Fruit fly (Drosophila melanogaster): ENCODE results near the gene Lar.

Lar gene

dm6 chr2L:19582185-19582584 is 4.2 kb upstream of the Lar start, which contains the start of gene Hakai (continued):
- peak; percentile 77 for TF ChIP-seq pum (GFP tag; optimal IDR thresholded peaks at IDR 0.05)
- TF ChIP-seq trh (GFP tag; optimal IDR thresholded peaks at IDR 0.05) = no peak
- TF ChIP-seq dati (GFP tag; IDR thresholded peaks at IDR 0.05) = peak; percentile 20; the same call in 1 of the 2 replicates
- peak; percentile 18 for TF ChIP-seq CG30431 (GFP tag; optimal IDR thresholded peaks at IDR 0.05)
- TF ChIP-seq D19A (tag; optimal IDR thresholded peaks at IDR 0.05) = peak; percentile 26
- no peak for TF ChIP-seq dimm (GFP tag; IDR thresholded peaks at IDR 0.05)
- TF ChIP-seq Hsf (GFP tag; optimal IDR thresholded peaks at IDR 0.05) = peak; percentile 53
- TF ChIP-seq ash1 (GFP tag; optimal IDR thresholded peaks at IDR 0.05) = no peak
- 0 out of 2 replicates have a peak, but pooled peaks have one; percentile 36 for TF ChIP-seq HLH3B (GFP tag; IDR thresholded peaks at IDR 0.05)
- TF ChIP-seq amos (GFP tag; IDR thresholded peaks at IDR 0.05; ENCODE audit: partially characterized antibody) = peak; percentile 54
- peak; percentile 82 for TF ChIP-seq E2f2 (GFP tag; IDR thresholded peaks at IDR 0.05)
- no peak for TF ChIP-seq CG5180 (GFP tag; optimal IDR thresholded peaks at IDR 0.05)
- peak; percentile 82 for TF ChIP-seq ranshi (GFP tag; IDR thresholded peaks at IDR 0.05)
- no peak for TF ChIP-seq gt (GFP tag; IDR thresholded peaks at IDR 0.05)
- no peak for TF ChIP-seq gsb (GFP tag; IDR thresholded peaks at IDR 0.05)
- peak; percentile 4 for TF ChIP-seq CG3995 (GFP tag; optimal IDR thresholded peaks at IDR 0.05)
- no peak for TF ChIP-seq D (optimal IDR thresholded peaks at IDR 0.05)
- peak; percentile 1 for TF ChIP-seq D (GFP tag; optimal IDR thresholded peaks at IDR 0.05)
- no peak for TF ChIP-seq CG17802 (tag; optimal IDR thresholded peaks at IDR 0.05)
- TF ChIP-seq Trl (optimal IDR thresholded peaks at IDR 0.05) = peak in 1 of 2 experiments; percentile 0
- peak; percentile 64 for TF ChIP-seq Trl (GFP tag; optimal IDR thresholded peaks at IDR 0.05)
- TF ChIP-seq NK7.1 (GFP tag; optimal IDR thresholded peaks at IDR 0.05) = peak; percentile 62
- TF ChIP-seq eyg (GFP tag; optimal IDR thresholded peaks at IDR 0.05) = peak; percentile 58
- 0 out of 3 replicates have a peak, but pooled peaks have one; percentile 38 for TF ChIP-seq HLH4C (GFP tag; IDR thresholded peaks at IDR 0.05; ENCODE audit: partially characterized antibody)
- TF ChIP-seq NFAT (GFP tag; IDR thresholded peaks at IDR 0.05) = peak; percentile 72
- TF ChIP-seq BEAF-32 (GFP tag; optimal IDR thresholded peaks at IDR 0.05) = peak; percentile 47
- peak; percentile 20 for TF ChIP-seq CG4820 (GFP tag; optimal IDR thresholded peaks at IDR 0.05)
- no peak for TF ChIP-seq hkb (optimal IDR thresholded peaks at IDR 0.05)
- peak; percentile 58 for TF ChIP-seq hkb (GFP tag; IDR thresholded peaks at IDR 0.05)
- TF ChIP-seq gem (tag; optimal IDR thresholded peaks at IDR 0.05) = peak; percentile 36
- TF ChIP-seq CG4282 (GFP tag; optimal IDR thresholded peaks at IDR 0.05) = no peak
- TF ChIP-seq gcm2 (GFP tag; optimal IDR thresholded peaks at IDR 0.05) = no peak
- 0 out of 3 replicates have a peak, but pooled peaks have one; percentile 20 for TF ChIP-seq Opbp (GFP tag; IDR thresholded peaks at IDR 0.05; ENCODE audit: partially characterized antibody)
- TF ChIP-seq Lhr (GFP tag; optimal IDR thresholded peaks at IDR 0.05) = peak; percentile 70
- TF ChIP-seq fd102C (GFP tag; optimal IDR thresholded peaks at IDR 0.05) = no peak
- peak; percentile 54 for TF ChIP-seq chn (GFP tag; optimal IDR thresholded peaks at IDR 0.05)
- TF ChIP-seq MTF-1 (GFP tag; optimal IDR thresholded peaks at IDR 0.05; ENCODE audit: borderline replicate concordance) = no peak
- TF ChIP-seq inv (GFP tag; IDR thresholded peaks at IDR 0.05; ENCODE audit: partially characterized antibody) = 0 out of 2 replicates have a peak, but pooled peaks have one; percentile 28
- TF ChIP-seq zen (tag; optimal IDR thresholded peaks at IDR 0.05) = no peak
- peak; percentile 50; the same call in 1 of the 2 replicates for TF ChIP-seq CG6272 (GFP tag; IDR thresholded peaks at IDR 0.05)
- peak; percentile 12 for TF ChIP-seq en (GFP tag; optimal IDR thresholded peaks at IDR 0.05)
- TF ChIP-seq CG12155 (GFP tag; optimal IDR thresholded peaks at IDR 0.05) = peak; percentile 51
- no peak for TF ChIP-seq CG17359 (tag; optimal IDR thresholded peaks at IDR 0.05)
- no peak for TF ChIP-seq wek (GFP tag; optimal IDR thresholded peaks at IDR 0.05)
- TF ChIP-seq Abd-B (GFP tag; optimal IDR thresholded peaks at IDR 0.05) = peak; percentile 31
- peak; percentile 32 for TF ChIP-seq Rx (GFP tag; IDR thresholded peaks at IDR 0.05)
- TF ChIP-seq jing (GFP tag; optimal IDR thresholded peaks at IDR 0.05) = no peak
- peak; percentile 93 for TF ChIP-seq CG4617 (GFP tag; optimal IDR thresholded peaks at IDR 0.05; ENCODE audit: borderline replicate concordance)
- no peak for TF ChIP-seq pfk (GFP tag; optimal IDR thresholded peaks at IDR 0.05)
- TF ChIP-seq CG8089 (GFP tag; optimal IDR thresholded peaks at IDR 0.05) = peak; percentile 43
- TF ChIP-seq ind (GFP tag; optimal IDR thresholded peaks at IDR 0.05) = peak; percentile 77

All from whole organism, embryonic.